Fruit fly (Drosophila melanogaster) whole organism, wandering third instar larva: ENCODE results near the gene Or22a.

Experiments
- CrebA ChIP-seq: fragments of 200-800 bp; sonication (Bioruptor generic); optimal IDR thresholded peaks from 2 replicates; lab custom pipeline; 2016; ENCODE audit warnings: missing biosample characterization, mild to moderate bottlenecking, missing genetic modification characterization, borderline replicate concordance
- Dfd ChIP-seq: fragments of >200 bp; optimal IDR thresholded peaks from 2 replicates; lab custom pipeline; 2017; ENCODE audit warnings: missing biosample characterization, missing genetic modification characterization
- HLH106 ChIP-seq: fragments of 200-800 bp; optimal IDR thresholded peaks from 3 replicates; lab custom pipeline; 2019; ENCODE audit warnings: missing biosample characterization, mild to moderate bottlenecking, missing genetic modification characterization, moderate library complexity
- Hr78 ChIP-seq: fragments of >200 bp; optimal IDR thresholded peaks from 2 replicates; lab custom pipeline; 2017; ENCODE audit warnings: missing biosample characterization, missing genetic modification characterization
- br ChIP-seq: fragments of 200-800 bp; sonication (Bioruptor generic); optimal IDR thresholded peaks from 2 replicates; lab custom pipeline; 2016; ENCODE audit warnings: missing biosample characterization, missing genetic modification characterization
- dl ChIP-seq, 2 experiments: fragments of 175-275, 200-275 bp in 1 of 2; fragments of 200-275 bp in 1 of 2; sonication (Bioruptor generic); optimal IDR thresholded peaks; lab custom pipeline; 2018; ENCODE audit warnings: mild to moderate bottlenecking in 2 of 2, missing biosample characterization in 2 of 2, missing genetic modification characterization in 2 of 2, moderate library complexity in 2 of 2; ENCODE audit not compliant: partially characterized antibody in 2 of 2, insufficient read depth in 1 of 2
- dmrt93B ChIP-seq: fragments of 200-800 bp; sonication (Bioruptor generic); optimal IDR thresholded peaks from 2 replicates; lab custom pipeline; 2018; ENCODE audit warnings: missing biosample characterization, mild to moderate bottlenecking, missing genetic modification characterization
- fru ChIP-seq: fragments of 200-800 bp; sonication (Bioruptor generic); optimal IDR thresholded peaks from 3 replicates; lab custom pipeline; 2016; ENCODE audit warnings: missing biosample characterization, mild to moderate bottlenecking, missing genetic modification characterization
- h ChIP-seq: fragments of 200-800 bp; sonication (Bioruptor generic); optimal IDR thresholded peaks from 3 replicates; lab custom pipeline; 2016; ENCODE audit warnings: missing biosample characterization, mild to moderate bottlenecking, missing genetic modification characterization
- pan ChIP-seq: fragments of >200 bp; optimal IDR thresholded peaks from 2 replicates; lab custom pipeline; 2017
- psq ChIP-seq: fragments of 200-800 bp; sonication (Bioruptor generic); optimal IDR thresholded peaks from 3 replicates; lab custom pipeline; 2017; ENCODE audit warnings: missing biosample characterization, mild to moderate bottlenecking, missing genetic modification characterization, moderate library complexity

- no peak for TF ChIP-seq Dfd (GFP tag; lab: Kevin White, UChicago)
- no peak for TF ChIP-seq Hr78
- no peak for TF ChIP-seq pan (lab: Kevin White, UChicago)
- TF ChIP-seq CrebA (GFP tag; lab: Kevin White, UChicago), result no peak
- no peak for TF ChIP-seq h (GFP tag; lab: Kevin White, UChicago)
- no peak for TF ChIP-seq psq (GFP tag; lab: Kevin White, UChicago)
- no peak for TF ChIP-seq HLH106 (tag; lab: Kevin White, UChicago)
- no peak for TF ChIP-seq fru (GFP tag; lab: Kevin White, UChicago)
- TF ChIP-seq br (GFP tag; lab: Kevin White, UChicago), result no peak
- no peak for TF ChIP-seq dmrt93B (GFP tag; lab: Kevin White, UChicago)
- no peak for TF ChIP-seq dl (GFP tag; optimal IDR thresholded peaks at IDR 0.05; lab: Kevin White, UChicago; ENCODE audit: insufficient read depth in 1 of 2, partially characterized antibody in 2 of 2)
Measured at dm6 chr2L:1495160-1495559, 25.1 kb upstream of the Or22a start, which contains the start of gene CG31926.
